Worm (Caenorhabditis elegans): ENCODE data around the gene aass-1.

DNA sequence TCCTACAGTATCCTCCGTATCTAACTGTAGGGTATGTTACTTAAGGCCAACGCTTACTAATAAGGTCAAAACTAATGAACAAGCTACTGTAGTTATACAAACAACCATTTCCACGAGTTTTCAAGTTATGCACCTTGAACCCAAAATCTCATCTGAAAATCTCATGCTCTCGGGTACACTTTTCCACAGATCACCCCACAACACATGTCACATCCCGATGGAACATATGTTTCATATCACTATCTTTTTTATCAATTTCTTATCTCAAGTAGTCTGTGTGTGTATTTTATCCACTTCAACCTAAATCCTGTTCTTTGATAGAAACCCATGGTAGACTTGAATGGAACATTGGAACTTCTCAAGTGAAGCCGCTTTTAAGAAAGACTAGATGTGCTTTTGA, 55.4 kb downstream of the aass-1 start:
- peak in 1 of 2 experiments; percentile 72 for TF ChIP-seq unc-62 (GFP tag; optimal IDR thresholded peaks at IDR 0.05 in 1 of 2)
- no peak for TF ChIP-seq unc-62 (tag; optimal IDR thresholded peaks at IDR 0.05)
- TF ChIP-seq zag-1 (tag; optimal IDR thresholded peaks at IDR 0.05), result no peak
- no peak for TF ChIP-seq aha-1 (tag)
